Worm (Caenorhabditis elegans): Measurements from ENCODE around the gene Y27F2A.8.
"Not testable (repeated sequence)": the region's sequence is repeated elsewhere in the genome, so short reads cannot be mapped to it uniquely, and the experiment has no call there.

The Y27F2A.8 gene

DNA sequence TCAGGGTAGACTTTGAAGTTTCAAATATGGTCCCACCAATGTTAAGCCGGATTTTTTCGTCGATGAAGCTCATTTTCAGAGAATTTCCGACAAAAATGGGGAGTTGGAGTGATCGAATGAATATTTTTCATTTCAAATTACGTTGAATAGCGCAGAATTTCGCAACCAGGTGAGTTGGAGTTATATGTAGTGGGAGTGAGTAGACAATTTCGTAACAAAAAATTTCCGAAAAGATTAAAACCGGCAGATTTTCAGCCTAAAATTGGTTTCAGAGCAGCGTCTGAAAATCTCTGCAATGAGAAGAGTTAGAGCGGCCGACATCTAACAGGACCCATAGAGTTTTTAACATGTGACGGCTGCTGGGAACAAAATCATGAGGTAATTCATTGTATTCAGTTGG is 25.1 kb downstream of the Y27F2A.8 start, which contains the start of gene sdz-35:
Gene sdz-35, minus strand, starts transcription at position 101 of the 400 bp plus-strand sequence.
- TF ChIP-seq drap-1 (GFP tag; optimal IDR thresholded peaks at IDR 0.05) (no peak), lin-13 (tag; optimal IDR thresholded peaks at IDR 0.05) (no peak), M03D4.4 (tag; optimal IDR thresholded peaks at IDR 0.05) (no peak), ham-2 (GFP tag; optimal IDR thresholded peaks at IDR 0.05) (no peak), mep-1 (tag; optimal IDR thresholded peaks at IDR 0.05) (no peak), unc-39 (tag; optimal IDR thresholded peaks at IDR 0.05) (no peak), nhr-2 (tag; optimal IDR thresholded peaks at IDR 0.05) (no peak), lsy-2 (tag; optimal IDR thresholded peaks at IDR 0.05) (no peak), sem-2 (GFP tag; optimal IDR thresholded peaks at IDR 0.05) (no peak), lin-32 (GFP tag; optimal IDR thresholded peaks at IDR 0.05) (no peak), nhr-76 (tag; optimal IDR thresholded peaks at IDR 0.05) (no peak), elt-3 (tag; optimal IDR thresholded peaks at IDR 0.05) (no peak), bed-3 (GFP tag; optimal IDR thresholded peaks at IDR 0.05) (no peak)

DNA sequence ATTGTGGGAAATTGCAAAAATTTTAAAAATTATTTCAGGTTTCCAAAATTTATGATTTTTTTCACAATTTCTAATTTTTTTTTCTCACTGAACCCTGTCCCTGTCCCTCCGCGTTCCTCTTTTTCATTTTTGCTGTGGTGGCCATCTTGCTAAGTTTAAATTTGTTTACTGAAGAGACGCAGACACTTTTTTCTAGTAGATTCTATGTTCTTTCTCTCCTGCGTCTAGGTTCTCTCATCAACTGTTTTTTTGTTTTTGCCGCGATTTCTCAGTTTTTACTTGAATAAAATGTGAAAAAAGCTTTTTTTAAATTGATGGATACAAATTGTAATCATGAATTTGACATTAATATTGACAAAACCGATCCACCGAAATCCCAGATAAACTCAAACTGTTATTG is 25.7 kb downstream of the Y27F2A.8 start, which contains the start of gene ZC239.6:
Gene ZC239.6, plus strand, starts transcription at position 381 of the 400 bp plus-strand sequence.
- no peak for TF ChIP-seq bed-3 (GFP tag; optimal IDR thresholded peaks at IDR 0.05)
- no peak for TF ChIP-seq ztf-11 (tag; optimal IDR thresholded peaks at IDR 0.05)
- TF ChIP-seq cnd-1 (tag; optimal IDR thresholded peaks at IDR 0.05) = no peak
- TF ChIP-seq ceh-43 (GFP tag; optimal IDR thresholded peaks at IDR 0.05) = no peak
- no peak for TF ChIP-seq M03D4.4 (tag; optimal IDR thresholded peaks at IDR 0.05)
- no peak for TF ChIP-seq unc-62 (GFP tag; optimal IDR thresholded peaks at IDR 0.05)

DNA sequence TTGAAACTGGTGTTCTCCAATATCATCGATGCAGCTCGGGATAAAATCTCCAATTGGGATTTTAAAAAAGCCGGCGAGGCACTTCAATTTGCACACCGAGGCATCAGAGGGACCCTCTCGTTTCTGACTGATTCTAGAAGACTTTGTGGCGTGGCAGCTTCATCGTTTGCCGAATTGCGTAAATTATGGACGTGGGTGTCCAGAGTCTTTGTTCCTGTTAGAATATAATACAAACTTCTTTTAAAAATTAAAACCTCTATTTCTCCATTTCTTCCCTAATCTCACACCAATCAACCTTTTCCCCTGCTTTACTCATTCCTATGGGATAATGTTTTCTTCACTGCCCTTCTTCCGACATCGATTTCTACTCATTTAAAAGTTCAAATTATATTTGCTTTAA is 26.8 kb downstream of the Y27F2A.8 start, which contains the start of gene ZC239.5:
Gene ZC239.5, plus strand, starts transcription at position 301 of the 400 bp plus-strand sequence.
- TF ChIP-seq elt-3 (tag; optimal IDR thresholded peaks at IDR 0.05) = no peak
- TF ChIP-seq mep-1 (tag; optimal IDR thresholded peaks at IDR 0.05) = no peak
- TF ChIP-seq bed-3 (GFP tag; optimal IDR thresholded peaks at IDR 0.05) = no peak
- TF ChIP-seq nhr-237 (tag; optimal IDR thresholded peaks at IDR 0.05) = no peak

DNA sequence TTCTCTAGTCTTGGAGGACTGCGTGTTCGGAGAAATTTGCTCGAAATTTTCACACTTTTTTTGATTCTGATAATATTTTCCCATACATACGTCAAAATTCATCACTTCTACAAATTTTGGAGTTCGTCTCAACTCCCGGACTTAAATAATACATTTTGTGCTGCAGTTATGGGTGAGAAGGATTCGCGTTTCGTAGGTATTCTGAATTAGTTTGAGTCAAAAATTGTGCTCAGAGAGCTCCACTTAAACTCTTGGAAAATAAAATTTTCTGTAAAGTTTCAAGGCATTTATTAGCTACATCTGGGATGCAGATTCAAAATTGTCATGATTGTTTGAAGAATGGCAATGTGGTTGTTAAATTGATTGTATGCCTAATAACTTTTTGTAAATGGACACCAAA is 30.3 kb downstream of the Y27F2A.8 start, which contains the start of gene ZC239.4:
Gene ZC239.4, plus strand, starts transcription at position 301 of the 400 bp plus-strand sequence.
- TF ChIP-seq mls-2 (tag; optimal IDR thresholded peaks at IDR 0.05) (no peak), nhr-12 (tag; optimal IDR thresholded peaks at IDR 0.05) (no peak)

- TF ChIP-seq lin-32 (GFP tag; optimal IDR thresholded peaks at IDR 0.05); nhr-28 (tag; optimal IDR thresholded peaks at IDR 0.05); drap-1 (GFP tag; optimal IDR thresholded peaks at IDR 0.05): not testable (repeated sequence)
Observed at ce11 chrII:3215762-3216161, 32.2 kb downstream of the Y27F2A.8 start, which contains the start of gene ZC239.3. ZC239.3 (plus strand) TSS chrII:3216062.

DNA sequence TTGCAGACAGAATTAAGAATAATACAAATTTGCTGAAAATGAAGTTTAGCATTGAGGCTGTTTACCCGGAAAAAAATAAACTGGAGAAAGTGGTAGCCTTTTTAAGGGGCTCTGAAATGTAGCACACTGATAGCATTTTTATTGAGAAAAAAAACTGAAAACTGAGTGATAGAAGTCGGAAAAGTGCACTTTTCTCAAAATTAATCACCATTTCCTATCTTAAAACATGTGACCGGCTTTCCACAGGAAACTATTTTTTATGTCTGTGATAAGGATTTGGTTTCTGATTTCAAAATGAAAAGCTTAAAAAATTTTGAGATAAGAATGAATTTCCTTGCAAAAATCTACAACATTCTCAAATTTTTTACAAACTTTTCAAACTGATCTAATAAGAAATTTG is 37.1 kb downstream of the Y27F2A.8 start, which contains the start of gene ZC239.22:
Gene ZC239.22, minus strand, starts transcription at position 101 of the 400 bp plus-strand sequence.
- TF ChIP-seq drap-1 (GFP tag; optimal IDR thresholded peaks at IDR 0.05) = no peak
- TF ChIP-seq tbx-8 (GFP tag; optimal IDR thresholded peaks at IDR 0.05) = no peak
- no peak for TF ChIP-seq bed-3 (GFP tag; optimal IDR thresholded peaks at IDR 0.05)

DNA sequence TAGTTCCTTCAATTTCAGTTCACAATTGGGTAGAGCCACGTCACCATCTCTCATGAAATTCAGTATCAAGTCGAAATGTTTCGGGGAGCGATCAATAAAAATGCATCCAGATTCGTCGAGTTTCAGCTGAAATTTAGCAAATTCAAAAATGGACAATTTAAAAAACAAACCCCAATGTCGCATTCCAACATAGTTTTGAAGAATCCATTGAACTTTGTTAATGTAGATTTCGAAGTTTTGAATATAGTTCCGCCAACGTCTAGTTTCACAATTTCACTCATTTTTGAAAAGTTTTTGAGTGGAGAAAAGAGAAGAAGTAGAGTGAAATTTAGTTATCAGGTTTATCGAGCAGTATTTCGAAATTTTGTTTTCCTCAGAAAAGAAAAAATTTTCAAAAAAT is 38.1 kb downstream of the Y27F2A.8 start, which contains the start of gene ZC239.14:
Gene ZC239.14, minus strand, starts transcription at position 305 of the 400 bp plus-strand sequence.
- TF ChIP-seq elt-3 (tag; optimal IDR thresholded peaks at IDR 0.05) (no peak), lsy-2 (tag; optimal IDR thresholded peaks at IDR 0.05) (no peak), ztf-11 (tag; optimal IDR thresholded peaks at IDR 0.05) (no peak), blmp-1 (tag; optimal IDR thresholded peaks at IDR 0.05) (no peak), mls-2 (tag; optimal IDR thresholded peaks at IDR 0.05) (no peak)

- TF ChIP-seq unc-62 (GFP tag; optimal IDR thresholded peaks at IDR 0.05) = no peak
- TF ChIP-seq tbx-8 (GFP tag; optimal IDR thresholded peaks at IDR 0.05) = no peak
- no peak for TF ChIP-seq cnd-1 (tag; optimal IDR thresholded peaks at IDR 0.05)
- TF ChIP-seq ztf-11 (tag; optimal IDR thresholded peaks at IDR 0.05) = no peak
- no peak for TF ChIP-seq nhr-2 (tag; optimal IDR thresholded peaks at IDR 0.05)
- no peak for TF ChIP-seq elt-1 (tag; optimal IDR thresholded peaks at IDR 0.05; ENCODE audit: borderline replicate concordance, insufficient read depth)
- no peak for TF ChIP-seq lsy-2 (tag; optimal IDR thresholded peaks at IDR 0.05)
Observed at ce11 chrII:3222686-3223085, 39.1 kb downstream of the Y27F2A.8 start, which contains the start of gene ZC239.13. ZC239.13 (minus strand) TSS chrII:3222839.
